Worm (Caenorhabditis elegans): ENCODE measurements around the gene K08E3.2.

Gene K08E3.2

ce11 chrIII:13717505-13717904 lies 31.0 kb downstream of the K08E3.2 start (continued):
- peak; percentile 58 for TF ChIP-seq dve-1 (tag; optimal IDR thresholded peaks at IDR 0.05; ENCODE audit: insufficient read depth)
- TF ChIP-seq lsy-2 (tag; optimal IDR thresholded peaks at IDR 0.05) = peak in 1 of 2 experiments; percentile 72
- peak; percentile 52 for TF ChIP-seq mxl-3 (GFP tag; optimal IDR thresholded peaks at IDR 0.05)
- TF ChIP-seq lin-1 (GFP tag; IDR thresholded peaks at IDR 0.05) = 0 out of 2 replicates have a peak, but pooled peaks have one; percentile 37
- peak; percentile 49 for TF ChIP-seq mep-1 (tag; optimal IDR thresholded peaks at IDR 0.05)
- no peak for TF ChIP-seq zip-11 (GFP tag; IDR thresholded peaks at IDR 0.05)
- 0 out of 2 replicates have a peak, but pooled peaks have one; percentile 35 for TF ChIP-seq lim-7 (GFP tag; IDR thresholded peaks at IDR 0.05)
- peak; percentile 68 for TF ChIP-seq hlh-11 (tag; optimal IDR thresholded peaks at IDR 0.05)
- no peak for TF ChIP-seq nhr-102 (tag; optimal IDR thresholded peaks at IDR 0.05)
- TF ChIP-seq Y75B8A.6 (GFP tag; IDR thresholded peaks at IDR 0.05) = no peak
- 0 out of 2 replicates have a peak, but pooled peaks have one; percentile 28 for TF ChIP-seq ctbp-1 (GFP tag; IDR thresholded peaks at IDR 0.05)
- TF ChIP-seq mdl-1 (tag; optimal IDR thresholded peaks at IDR 0.05) = peak; percentile 42 to 58
- TF ChIP-seq zip-2 (tag; optimal IDR thresholded peaks at IDR 0.05) = no peak
- no peak for TF ChIP-seq jun-1 (tag; optimal IDR thresholded peaks at IDR 0.05)
- TF ChIP-seq nhr-11 (tag; optimal IDR thresholded peaks at IDR 0.05) = peak; percentile 7
- TF ChIP-seq unc-130 (GFP tag; optimal IDR thresholded peaks at IDR 0.05) = no peak
- TF ChIP-seq hif-1 (tag; optimal IDR thresholded peaks at IDR 0.05) = peak in 1 of 2 experiments; percentile 38
- TF ChIP-seq sdz-12 (GFP tag; optimal IDR thresholded peaks at IDR 0.05) = no peak
- TF ChIP-seq unc-62 (GFP tag; optimal IDR thresholded peaks at IDR 0.05 in 1 of 2) = peak in 1 of 2 experiments; percentile 94
- TF ChIP-seq unc-62 (tag; optimal IDR thresholded peaks at IDR 0.05) = no peak
- no peak for TF ChIP-seq lin-39 (tag; optimal IDR thresholded peaks at IDR 0.05)
- no peak for TF ChIP-seq ceh-44 (GFP tag; IDR thresholded peaks at IDR 0.05)
- TF ChIP-seq egl-43 (GFP tag; IDR thresholded peaks at IDR 0.05) = peak; percentile 77

ce11 chrIII:13716831-13717230 lies 31.7 kb downstream of the K08E3.2 start:
- no peak for TF ChIP-seq cey-2 (tag; optimal IDR thresholded peaks at IDR 0.05; ENCODE audit: borderline replicate concordance, insufficient read depth)
- TF ChIP-seq ces-1 (GFP tag; optimal IDR thresholded peaks at IDR 0.05) = no peak

ce11 chrIII:13716266-13716665 lies 32.2 kb downstream of the K08E3.2 start:
- TF ChIP-seq jun-1 (tag; optimal IDR thresholded peaks at IDR 0.05) = no peak
- no peak for TF ChIP-seq nhr-111 (GFP tag; optimal IDR thresholded peaks at IDR 0.05)
- TF ChIP-seq unc-62 (GFP tag; optimal IDR thresholded peaks at IDR 0.05 in 1 of 2) = peak in 1 of 2 experiments; percentile 2
- TF ChIP-seq unc-62 (tag; optimal IDR thresholded peaks at IDR 0.05) = no peak
- peak in 1 of 2 experiments; percentile 12 for TF ChIP-seq mdl-1 (tag; optimal IDR thresholded peaks at IDR 0.05)
- peak; percentile 29 for TF ChIP-seq F37D6.2 (tag; optimal IDR thresholded peaks at IDR 0.05)
- peak; percentile 21; the same call in 1 of the 2 replicates for TF ChIP-seq T26A8.4 (GFP tag; IDR thresholded peaks at IDR 0.05)
- TF ChIP-seq dmd-9 (GFP tag; IDR thresholded peaks at IDR 0.05) = no peak
- peak; percentile 87 for TF ChIP-seq nhr-11 (tag; optimal IDR thresholded peaks at IDR 0.05)
- TF ChIP-seq dmd-8 (GFP tag; IDR thresholded peaks at IDR 0.05) = no peak
- TF ChIP-seq dpl-1 (GFP tag; optimal IDR thresholded peaks at IDR 0.05) = no peak
- TF ChIP-seq F26F4.8 (GFP tag; conservative IDR thresholded peaks at IDR 0.05) = no peak
- no peak for TF ChIP-seq D1046.2 (GFP tag; IDR thresholded peaks at IDR 0.05)
- peak in 1 of 2 experiments; percentile 43 for TF ChIP-seq lsy-2 (tag; optimal IDR thresholded peaks at IDR 0.05)
- TF ChIP-seq snpc-1.2 (GFP tag; IDR thresholded peaks at IDR 0.05) = no peak
- TF ChIP-seq lin-38 (GFP tag; IDR thresholded peaks at IDR 0.05) = 0 out of 2 replicates have a peak, but pooled peaks have one; percentile 9
- no peak for TF ChIP-seq R02D3.7 (tag; optimal IDR thresholded peaks at IDR 0.05)
- no peak for TF ChIP-seq mes-2 (tag; optimal IDR thresholded peaks at IDR 0.05; ENCODE audit: poor library complexity, severe bottlenecking)
- peak; percentile 34 for TF ChIP-seq nhr-48 (tag; optimal IDR thresholded peaks at IDR 0.05)
- peak; percentile 21 for TF ChIP-seq hlh-30 (tag; optimal IDR thresholded peaks at IDR 0.05; ENCODE audit: insufficient read depth)
